Worm (Caenorhabditis elegans) whole organism, midembryonic: Measurements from ENCODE around the gene asp-13.
A peak's percentile ranks its signal among the peaks of the same experiment; 100 is the strongest.

Source experiments
- T22C8.4 ChIP-seq: fragments of 200-800 bp; sonication (Bioruptor generic); IDR thresholded peaks from 2 replicates; pipeline ENCODE4 v1.3.6; 2022; ENCODE audit warnings: missing genetic modification characterization, missing compliant biosample characterization
- cog-1 ChIP-seq: sonication (generic microtip); optimal IDR thresholded peaks from 2 replicates; lab custom pipeline; 2016; ENCODE audit warnings: missing genetic modification characterization, missing compliant biosample characterization
- flt-1 ChIP-seq: fragments of 200-800 bp; sonication (Bioruptor generic); IDR thresholded peaks from 2 replicates; pipeline ENCODE4 v1.3.6; 2022; ENCODE audit warnings: missing genetic modification characterization, missing compliant biosample characterization
- klf-2 ChIP-seq: fragments of 200-800 bp; sonication (Bioruptor generic); conservative IDR thresholded peaks from 2 replicates; pipeline ENCODE4 v1.3.6; 2022; ENCODE audit warnings: missing genetic modification reagents, missing genetic modification characterization, missing compliant biosample characterization
- med-1 ChIP-seq: sonication (generic microtip); optimal IDR thresholded peaks from 2 replicates; lab custom pipeline; 2017; ENCODE audit warnings: missing genetic modification characterization, mild to moderate bottlenecking, missing compliant biosample characterization, antibody characterized with exemption, missing genetic modification reagents; ENCODE audit not compliant: insufficient read depth
- ref-1 ChIP-seq: fragments of 200-800 bp; sonication (Bioruptor generic); conservative IDR thresholded peaks from 2 replicates; pipeline ENCODE4 v1.3.6; 2022; ENCODE audit warnings: missing genetic modification reagents, missing genetic modification characterization, missing compliant biosample characterization
- tab-1 ChIP-seq: fragments of 200-800 bp; sonication (Bioruptor generic); IDR thresholded peaks from 2 replicates; pipeline ENCODE4 v1.3.6; 2022; ENCODE audit warnings: missing genetic modification characterization, missing compliant biosample characterization
- ztf-23 ChIP-seq: fragments of 200-800 bp; sonication (Bioruptor generic); IDR thresholded peaks from 2 replicates; pipeline ENCODE4 v1.3.6; 2022; ENCODE audit warnings: missing genetic modification reagents, missing genetic modification characterization, missing compliant biosample characterization
- ztf-29 ChIP-seq: fragments of 200-800 bp; sonication (Bioruptor generic); IDR thresholded peaks from 2 replicates; pipeline ENCODE4 v1.3.6; 2022; ENCODE audit warnings: missing genetic modification reagents, missing genetic modification characterization, missing compliant biosample characterization

Gene asp-13

DNA sequence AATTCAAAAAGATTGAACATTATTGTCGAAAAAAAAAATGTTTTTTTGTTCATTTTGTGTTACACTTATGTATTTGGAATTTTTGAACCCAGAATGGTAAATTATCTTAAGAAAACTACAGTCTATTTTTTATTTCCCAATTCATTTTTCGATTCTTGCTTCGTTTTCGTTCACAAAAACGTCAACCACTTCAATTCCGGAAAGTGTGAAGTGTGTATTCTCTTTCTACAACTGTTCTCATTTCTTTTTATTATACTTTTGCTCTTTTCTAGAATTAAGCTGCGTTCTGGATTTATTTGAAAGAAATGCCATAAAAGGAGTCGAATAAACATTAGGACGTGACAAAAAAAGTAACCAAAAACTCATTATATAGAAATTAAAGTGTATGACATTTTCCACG lies 20.7 kb downstream of the asp-13 start, which contains the start of gene F41E6.1:
Gene F41E6.1, plus strand, starts transcription at position 301 of the 400 bp plus-strand sequence.
- TF ChIP-seq klf-2 (GFP tag; lab: Robert Waterston, UW) (no peak), ztf-23 (no peak), ztf-29 (GFP tag; lab: Robert Waterston, UW) (no peak), T22C8.4 (GFP tag; lab: Robert Waterston, UW) (no peak), med-1 (GFP tag; lab: Kevin White, UChicago) (no peak), flt-1 (GFP tag; lab: Robert Waterston, UW) (no peak), tab-1 (no peak), cog-1 (tag; lab: Kevin White, UChicago) (no peak), ref-1 (GFP tag; lab: Robert Waterston, UW) (no peak)

DNA sequence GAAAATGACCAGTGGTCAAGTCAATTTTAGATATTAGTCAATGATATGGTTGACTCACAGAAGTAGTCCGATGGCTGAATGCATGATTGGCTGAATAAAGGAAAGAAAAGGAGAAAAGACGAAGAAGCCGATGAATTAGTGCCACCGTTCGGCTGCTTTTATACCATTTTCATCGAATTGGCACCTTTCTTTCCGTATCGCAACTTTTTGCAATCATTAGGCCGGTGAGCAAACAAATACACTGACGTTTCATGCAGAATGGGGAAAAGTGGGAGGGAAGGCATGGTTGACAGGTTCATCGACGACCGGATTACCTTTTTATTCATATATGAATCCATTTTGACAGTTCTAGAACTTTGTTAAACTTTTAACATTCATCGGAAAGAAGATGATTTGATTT lies 21.8 kb downstream of the asp-13 start, which contains the start of gene idpc-2:
Gene idpc-2, minus strand, starts transcription at position 101 of the 400 bp plus-strand sequence.
- TF ChIP-seq flt-1 (GFP tag; lab: Robert Waterston, UW): no peak
- no peak for TF ChIP-seq klf-2 (GFP tag; lab: Robert Waterston, UW)
- no peak for TF ChIP-seq med-1 (GFP tag; lab: Kevin White, UChicago)
- no peak for TF ChIP-seq cog-1 (tag; lab: Kevin White, UChicago)
- no peak for TF ChIP-seq ztf-29 (GFP tag; lab: Robert Waterston, UW)
- TF ChIP-seq ztf-23: no peak
- TF ChIP-seq tab-1: no peak
- TF ChIP-seq ref-1 (GFP tag; lab: Robert Waterston, UW): no peak
- TF ChIP-seq T22C8.4 (GFP tag; lab: Robert Waterston, UW): no peak

DNA sequence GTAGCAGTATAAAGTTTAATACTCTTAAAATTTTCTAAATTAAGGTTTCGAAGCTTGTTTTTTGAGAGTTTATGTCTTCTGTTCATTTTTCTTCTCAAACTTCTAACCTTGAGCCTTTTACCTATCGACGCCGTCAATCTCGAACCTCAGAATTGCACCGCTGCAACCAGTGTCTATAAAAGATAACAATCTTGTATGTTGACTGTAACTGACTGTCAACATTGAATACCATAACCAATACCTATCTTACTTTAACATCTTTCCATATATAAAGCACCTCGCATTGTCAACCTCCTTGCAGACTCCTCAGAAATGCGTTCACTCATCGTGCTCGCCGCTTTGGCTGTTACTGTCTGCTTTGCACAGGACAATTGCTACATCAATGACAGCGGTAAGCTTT lies 24.3 kb downstream of the asp-13 start, which contains the start of gene grd-5:
Gene grd-5, plus strand, starts transcription at position 295 of the 400 bp plus-strand sequence.
- TF ChIP-seq ref-1 (GFP tag; lab: Robert Waterston, UW) (no peak), tab-1 (no peak), klf-2 (GFP tag; lab: Robert Waterston, UW) (no peak), cog-1 (tag; lab: Kevin White, UChicago) (no peak), T22C8.4 (GFP tag; lab: Robert Waterston, UW) (no peak), ztf-29 (GFP tag; lab: Robert Waterston, UW) (no peak)

DNA sequence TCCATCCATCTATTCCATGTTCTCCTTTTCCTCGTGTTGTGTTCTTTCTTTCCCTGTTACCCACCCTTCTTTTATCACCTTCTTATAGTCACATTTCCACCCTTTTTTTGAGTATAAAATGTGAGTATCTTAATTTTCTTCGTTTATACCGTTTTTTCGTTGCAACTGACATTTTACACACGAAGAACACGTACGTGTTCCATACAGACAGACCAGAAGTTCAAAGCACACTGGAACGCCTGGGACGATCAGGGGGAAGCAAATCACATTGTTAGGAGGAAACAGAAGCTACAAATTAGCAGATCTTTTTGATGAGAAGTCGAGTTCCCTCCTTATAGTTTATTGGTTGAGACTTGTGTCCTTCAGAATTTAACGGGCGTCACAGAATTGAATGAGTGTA lies 27.3 kb downstream of the asp-13 start:
- no peak for TF ChIP-seq T22C8.4 (GFP tag; lab: Robert Waterston, UW)

DNA sequence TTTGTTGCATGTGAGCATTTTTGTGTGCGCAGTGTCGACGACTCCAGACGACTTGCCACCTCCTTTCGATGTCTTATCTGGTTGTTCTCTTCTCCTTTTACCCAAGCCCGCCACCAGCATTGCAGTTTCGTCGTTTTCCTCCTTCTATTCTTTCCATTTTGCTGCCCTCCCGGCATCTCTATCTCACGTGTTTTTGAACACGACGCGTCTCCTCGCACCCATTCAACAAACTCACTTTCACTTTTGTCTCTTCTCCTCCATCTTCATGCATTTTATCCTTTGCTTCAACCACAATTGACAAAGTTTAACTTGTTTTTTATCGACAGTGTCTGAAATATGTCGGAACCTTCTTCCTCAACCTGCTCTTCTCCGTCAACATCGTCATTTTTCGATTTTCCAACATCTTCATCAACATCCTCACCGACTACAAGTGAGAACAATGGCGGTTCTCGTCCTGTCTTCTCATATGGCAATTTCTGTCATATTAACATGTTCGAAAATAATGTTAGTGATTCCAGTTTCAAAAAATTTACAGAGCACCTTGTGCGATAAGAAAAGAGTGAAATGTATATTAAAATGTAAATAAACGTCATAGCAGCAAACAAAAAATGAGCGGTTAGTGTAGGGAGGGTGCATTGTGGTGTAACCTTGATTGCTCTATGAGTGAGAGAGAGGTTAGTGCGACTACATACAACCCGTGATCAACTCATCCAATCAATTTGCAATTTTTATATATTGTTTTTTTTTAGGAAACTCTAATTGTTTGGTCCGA lies 32.2 kb downstream of the asp-13 start, which contains the start of gene fip-4:
Gene fip-4, minus strand, starts transcription at position 636 of the 772 bp plus-strand sequence.
- no peak for TF ChIP-seq flt-1 (GFP tag; lab: Robert Waterston, UW)
- no peak for TF ChIP-seq ref-1 (GFP tag; lab: Robert Waterston, UW)
- no peak for TF ChIP-seq med-1 (GFP tag; lab: Kevin White, UChicago)
- no peak for TF ChIP-seq klf-2 (GFP tag; lab: Robert Waterston, UW)
- TF ChIP-seq tab-1: no peak
- no peak for TF ChIP-seq T22C8.4 (GFP tag; lab: Robert Waterston, UW)
- TF ChIP-seq ztf-23: no peak
- no peak for TF ChIP-seq ztf-29 (GFP tag; lab: Robert Waterston, UW)
- TF ChIP-seq cog-1 (tag; lab: Kevin White, UChicago): no peak

DNA sequence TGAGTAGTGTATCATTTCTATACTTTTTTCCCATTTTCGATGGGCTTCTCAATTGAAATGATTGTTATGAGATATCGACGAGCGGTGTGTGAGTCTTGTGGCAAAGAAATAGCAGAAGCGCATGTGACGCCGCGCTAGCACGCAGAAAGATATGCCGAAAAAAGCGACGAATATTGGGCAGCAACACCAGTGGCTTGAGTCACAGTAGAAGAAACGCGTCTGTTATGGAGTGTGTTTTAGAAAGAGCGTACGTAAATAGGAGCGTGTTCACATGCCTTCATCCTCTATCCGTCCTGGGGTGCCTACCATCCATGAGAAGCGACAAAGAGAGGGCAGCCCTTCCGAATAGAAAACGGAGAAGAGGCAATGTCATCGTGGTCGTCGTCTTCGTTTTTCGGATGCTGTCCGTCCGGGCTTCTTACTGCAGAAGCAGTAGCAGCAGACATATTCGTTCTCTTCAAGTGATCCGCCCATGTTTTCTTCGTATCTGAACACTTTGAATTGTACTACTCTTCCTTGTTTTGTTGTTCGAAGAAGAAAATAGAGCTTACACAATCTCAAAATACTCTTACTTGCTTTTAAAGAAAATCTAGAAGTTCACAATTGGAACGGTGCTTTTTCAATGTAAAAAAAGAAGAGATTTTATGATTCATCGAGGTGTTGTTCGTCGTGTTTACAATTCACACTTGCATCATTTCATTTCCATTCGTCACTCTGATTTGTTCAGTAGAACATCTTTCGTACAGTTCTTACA lies 33.0 kb downstream of the asp-13 start:
- TF ChIP-seq ztf-23 (0 out of 2 replicates have a peak, but pooled peaks have one; percentile 42), flt-1 (GFP tag; lab: Robert Waterston, UW) (no peak)

DNA sequence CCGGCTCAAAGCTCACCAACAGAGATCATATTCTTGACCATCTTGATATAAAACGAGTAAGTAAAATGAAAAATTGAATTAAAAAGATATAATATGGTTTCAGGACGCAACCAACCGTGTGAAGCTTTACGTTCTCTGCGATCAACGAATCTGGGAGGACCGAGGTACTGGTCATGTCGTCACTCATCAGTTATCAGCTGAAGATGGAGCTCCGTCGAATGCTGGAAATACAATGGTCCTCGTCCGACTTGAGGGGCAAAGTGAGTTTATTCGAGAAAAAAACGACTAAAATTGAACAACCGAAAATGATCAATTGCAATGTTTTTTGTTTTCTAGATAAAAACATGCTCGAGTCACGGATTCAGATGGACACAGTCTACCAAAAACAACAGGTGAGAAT lies 34.5 kb downstream of the asp-13 start:
- TF ChIP-seq ref-1 (GFP tag; lab: Robert Waterston, UW) (no peak), T22C8.4 (GFP tag; lab: Robert Waterston, UW) (no peak), ztf-23 (no peak), flt-1 (GFP tag; lab: Robert Waterston, UW) (no peak), ztf-29 (GFP tag; lab: Robert Waterston, UW) (no peak), tab-1 (no peak), cog-1 (tag; lab: Kevin White, UChicago) (no peak), klf-2 (GFP tag; lab: Robert Waterston, UW) (no peak), med-1 (GFP tag; lab: Kevin White, UChicago) (no peak)

DNA sequence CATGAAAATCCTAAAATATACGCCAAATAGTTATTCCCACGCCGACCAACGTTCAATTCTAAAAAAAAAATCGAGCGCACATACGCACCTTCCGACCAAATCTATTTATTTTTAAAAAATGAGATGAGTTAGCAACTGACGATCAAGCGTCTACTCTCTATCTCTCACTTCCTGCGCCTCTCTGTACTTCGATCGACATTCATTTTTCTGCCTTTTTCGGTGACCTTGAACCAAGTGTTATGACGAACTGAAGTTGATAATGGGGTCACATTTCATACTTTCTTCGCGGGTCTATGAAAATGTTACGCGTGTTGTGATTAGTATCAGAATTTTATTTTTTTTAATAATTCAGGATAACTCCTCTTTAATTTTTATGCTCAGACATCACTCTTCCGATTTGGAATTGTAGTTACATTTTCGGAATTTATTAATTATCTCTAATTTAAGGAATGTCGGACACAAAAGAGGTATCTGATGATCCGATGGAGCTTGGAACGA lies 35.6 kb downstream of the asp-13 start, which contains the start of gene smk-1:
Gene smk-1, plus strand, starts transcription at position 448 of the 498 bp plus-strand sequence.
- no peak for TF ChIP-seq tab-1
- TF ChIP-seq ztf-29 (GFP tag; lab: Robert Waterston, UW): no peak
- no peak for TF ChIP-seq klf-2 (GFP tag; lab: Robert Waterston, UW)
- no peak for TF ChIP-seq med-1 (GFP tag; lab: Kevin White, UChicago)
- no peak for TF ChIP-seq ztf-23
- TF ChIP-seq flt-1 (GFP tag; lab: Robert Waterston, UW): no peak
- no peak for TF ChIP-seq T22C8.4 (GFP tag; lab: Robert Waterston, UW)
- TF ChIP-seq ref-1 (GFP tag; lab: Robert Waterston, UW): no peak
- TF ChIP-seq cog-1 (tag; lab: Kevin White, UChicago): no peak

DNA sequence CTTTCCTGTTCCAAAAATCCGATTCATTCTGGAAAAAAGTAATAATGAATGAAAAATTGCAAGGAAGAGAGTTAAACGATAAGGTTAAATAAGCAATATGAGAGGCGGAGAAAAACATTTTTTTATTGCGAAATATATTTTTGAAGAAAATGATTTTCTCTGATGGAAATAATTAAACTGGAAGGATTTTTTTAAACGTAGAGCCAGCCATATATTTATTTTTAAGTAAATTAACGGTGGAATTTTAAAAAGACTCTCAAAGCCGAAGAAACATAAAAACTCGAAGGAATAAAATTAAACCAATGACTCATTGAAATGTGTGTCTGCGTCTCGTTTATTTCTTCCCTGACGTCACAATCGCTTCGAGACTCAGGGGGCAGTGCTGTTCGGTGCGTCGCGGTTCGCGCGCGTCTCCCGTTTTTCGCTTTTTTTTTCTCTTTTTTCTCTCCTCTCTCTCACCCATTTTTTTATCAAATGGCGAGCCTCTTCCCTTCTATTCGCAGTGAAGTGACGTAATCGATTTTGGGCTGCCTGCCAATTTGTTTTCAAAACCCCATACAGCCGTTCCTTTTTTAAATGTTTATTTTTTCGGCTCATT lies 36.8 kb downstream of the asp-13 start, which contains the start of gene vps-60:
Gene vps-60, minus strand, starts transcription at position 30 of the 598 bp plus-strand sequence.
- TF ChIP-seq T22C8.4 (GFP tag; lab: Robert Waterston, UW): no peak
- TF ChIP-seq ztf-29 (GFP tag; lab: Robert Waterston, UW): no peak
- 0 out of 2 replicates have a peak, but pooled peaks have one; percentile 26 for TF ChIP-seq flt-1 (GFP tag; lab: Robert Waterston, UW)
- TF ChIP-seq tab-1: no peak
- TF ChIP-seq cog-1 (tag; lab: Kevin White, UChicago): peak; percentile 71
- TF ChIP-seq med-1 (GFP tag; lab: Kevin White, UChicago): no peak
- TF ChIP-seq ref-1 (GFP tag; lab: Robert Waterston, UW): no peak
- no peak for TF ChIP-seq klf-2 (GFP tag; lab: Robert Waterston, UW)
- TF ChIP-seq ztf-23: 0 out of 2 replicates have a peak, but pooled peaks have one; percentile 31
